Worm (Caenorhabditis elegans) whole organism, L2 larva: ENCODE measurements around the gene cyp-14A4.

ENCODE experiments used
- ama-1 ChIP-seq: fragments of 150-350 bp; optimal IDR thresholded peaks from 2 replicates; lab custom pipeline; 2018; ENCODE audit warnings: inconsistent platforms
- blmp-1 ChIP-seq: sonication (generic microtip); optimal IDR thresholded peaks from 2 replicates; lab custom pipeline; 2017; ENCODE audit warnings: missing genetic modification characterization, mild to moderate bottlenecking, missing compliant biosample characterization, antibody characterized with exemption, moderate library complexity; ENCODE audit not compliant: insufficient read depth
- nhr-25 ChIP-seq: fragments of 150-350 bp; sonication (generic microtip); optimal IDR thresholded peaks from 3 replicates; lab custom pipeline; 2014; ENCODE audit warnings: missing biosample characterization, missing genetic modification characterization

- TF ChIP-seq nhr-25 (tag; lab: Kevin White, UChicago) (no peak), ama-1 (no peak), blmp-1 (tag; lab: Kevin White, UChicago) (no peak)
Observed at ce11 chrX:13269586-13269985, 14.4 kb downstream of the cyp-14A4 start, which contains the start of gene cyp-14A2.
